Fruit fly (Drosophila melanogaster) whole organism, prepupa: Measurements from ENCODE around the gene CG43740.

Experiments used
- CG11762 ChIP-seq: fragments of 200-800 bp; sonication (Bioruptor generic); optimal IDR thresholded peaks from 3 replicates; lab custom pipeline; 2016; ENCODE audit warnings: missing biosample characterization, missing genetic modification characterization; ENCODE audit not compliant: insufficient read depth
- CG6854 ChIP-seq: fragments of 200-800 bp; sonication (Bioruptor generic); optimal IDR thresholded peaks from 2 replicates; lab custom pipeline; 2017; ENCODE audit warnings: missing biosample characterization, mild to moderate bottlenecking, missing genetic modification characterization
- OdsH ChIP-seq: fragments of 200-800 bp; sonication (Bioruptor generic); optimal IDR thresholded peaks from 3 replicates; lab custom pipeline; 2016; ENCODE audit warnings: missing biosample characterization, missing genetic modification characterization

- TF ChIP-seq OdsH (GFP tag; lab: Kevin White, UChicago) (no peak), CG11762 (GFP tag; lab: Kevin White, UChicago) (no peak), CG6854 (no peak)
These were observed 42.8 kb upstream of the CG43740 start for dm6 chrX:10290761-10291041.
